Worm (Caenorhabditis elegans) whole organism, early embryonic: ENCODE measurements around the gene T15B7.8.

Experiments used
- B0310.2 ChIP-seq: sonication (generic microtip); optimal IDR thresholded peaks from 2 replicates; lab custom pipeline; 2016; ENCODE audit warnings: mild to moderate bottlenecking, missing genetic modification characterization, missing compliant biosample characterization
- F13C5.2 ChIP-seq: sonication (generic microtip); optimal IDR thresholded peaks from 2 replicates; lab custom pipeline; 2017; ENCODE audit warnings: mild to moderate bottlenecking, missing genetic modification characterization, inconsistent platforms, missing compliant biosample characterization
- aly-1 ChIP-seq: sonication (generic microtip); optimal IDR thresholded peaks from 2 replicates; lab custom pipeline; 2016; ENCODE audit warnings: missing genetic modification characterization, missing compliant biosample characterization
- ama-1 ChIP-seq: fragments of 150-350 bp; optimal IDR thresholded peaks from 2 replicates; lab custom pipeline; 2014
- ceh-13 ChIP-seq: fragments of 200-800 bp; sonication (Bioruptor generic); optimal IDR thresholded peaks from 2 replicates; lab custom pipeline; 2018; ENCODE audit warnings: mild to moderate bottlenecking, missing genetic modification characterization, missing compliant biosample characterization
- ceh-36 ChIP-seq: sonication (generic microtip); optimal IDR thresholded peaks from 2 replicates; lab custom pipeline; 2016; ENCODE audit warnings: missing genetic modification characterization, inconsistent platforms, missing compliant biosample characterization
- ets-7 ChIP-seq: sonication (generic microtip); optimal IDR thresholded peaks from 2 replicates; lab custom pipeline; 2016; ENCODE audit warnings: missing genotype, missing genetic modification characterization, missing compliant biosample characterization
- flt-1 ChIP-seq: fragments of 200-800 bp; sonication (Bioruptor generic); IDR thresholded peaks from 2 replicates; pipeline ENCODE4 v1.3.6; 2022; ENCODE audit warnings: missing genetic modification characterization, missing compliant biosample characterization
- hmbx-1 ChIP-seq: sonication (generic microtip); optimal IDR thresholded peaks from 2 replicates; lab custom pipeline; 2016; ENCODE audit warnings: mild to moderate bottlenecking, missing genetic modification characterization, missing compliant biosample characterization
- hmg-4 ChIP-seq: fragments of 200-800 bp; sonication (Bioruptor generic); optimal IDR thresholded peaks from 2 replicates; lab custom pipeline; 2018; ENCODE audit warnings: mild to moderate bottlenecking, missing genetic modification characterization, missing compliant biosample characterization
- hnd-1 ChIP-seq: sonication (generic microtip); optimal IDR thresholded peaks from 2 replicates; lab custom pipeline; 2016; ENCODE audit warnings: missing genetic modification characterization, missing compliant biosample characterization
- pes-1 ChIP-seq: fragments of 200-800 bp; sonication (Bioruptor generic); IDR thresholded peaks from 2 replicates; pipeline ENCODE4 v1.3.6; 2022; ENCODE audit warnings: missing genetic modification reagents, missing genetic modification characterization, missing compliant biosample characterization
- scrt-1 ChIP-seq: fragments of 200-800 bp; sonication (Bioruptor generic); IDR thresholded peaks from 2 replicates; pipeline ENCODE4 v1.3.6; 2022; ENCODE audit warnings: missing genetic modification characterization, missing compliant biosample characterization
- sea-1 ChIP-seq: fragments of 200-800 bp; sonication (Bioruptor generic); conservative IDR thresholded peaks from 2 replicates; pipeline ENCODE4 v1.3.6; 2022; ENCODE audit warnings: missing genetic modification characterization, missing compliant biosample characterization
- tbx-11 ChIP-seq: fragments of 200-800 bp; sonication (Bioruptor generic); IDR thresholded peaks from 2 replicates; pipeline ENCODE4 v1.3.6; 2022; ENCODE audit warnings: missing genetic modification characterization, missing compliant biosample characterization
- tbx-37 ChIP-seq: fragments of 200-800 bp; sonication (Bioruptor generic); conservative IDR thresholded peaks from 2 replicates; pipeline ENCODE4 v1.3.6; 2022; ENCODE audit warnings: missing genetic modification reagents, missing genetic modification characterization, missing compliant biosample characterization
- tra-4 ChIP-seq: sonication (generic microtip); optimal IDR thresholded peaks from 2 replicates; lab custom pipeline; 2017; ENCODE audit warnings: missing genetic modification characterization, missing compliant biosample characterization

Gene T15B7.8

DNA sequence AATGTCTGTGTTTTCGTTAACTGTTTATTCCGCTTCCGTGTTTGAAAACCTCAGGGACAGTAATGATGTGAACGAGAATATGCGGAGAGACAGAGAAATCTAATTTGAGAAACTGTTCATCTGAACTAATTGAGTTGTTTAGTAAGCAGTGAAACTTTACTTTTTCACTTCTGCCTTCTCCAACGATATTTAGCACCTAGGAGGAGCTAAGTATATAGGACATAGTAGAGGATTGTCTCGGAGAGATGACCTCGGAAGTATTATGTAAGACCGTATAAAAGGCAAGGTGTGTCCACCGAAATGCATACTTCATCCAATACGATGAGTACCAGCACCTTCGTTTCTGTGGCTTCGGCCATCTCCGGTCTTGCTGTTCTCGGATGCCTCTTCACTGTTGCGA is 7.8 kb downstream of the T15B7.8 start, which contains the start of gene col-141:
TSS of gene col-141 (plus strand) at position 301 of the 400 bp plus-strand sequence.
- no peak for TF ChIP-seq sea-1 (GFP tag; lab: Robert Waterston, UW)
- no peak for TF ChIP-seq hnd-1 (tag; lab: Kevin White, UChicago)
- no peak for TF ChIP-seq hmg-4 (GFP tag; lab: Kevin White, UChicago)

DNA sequence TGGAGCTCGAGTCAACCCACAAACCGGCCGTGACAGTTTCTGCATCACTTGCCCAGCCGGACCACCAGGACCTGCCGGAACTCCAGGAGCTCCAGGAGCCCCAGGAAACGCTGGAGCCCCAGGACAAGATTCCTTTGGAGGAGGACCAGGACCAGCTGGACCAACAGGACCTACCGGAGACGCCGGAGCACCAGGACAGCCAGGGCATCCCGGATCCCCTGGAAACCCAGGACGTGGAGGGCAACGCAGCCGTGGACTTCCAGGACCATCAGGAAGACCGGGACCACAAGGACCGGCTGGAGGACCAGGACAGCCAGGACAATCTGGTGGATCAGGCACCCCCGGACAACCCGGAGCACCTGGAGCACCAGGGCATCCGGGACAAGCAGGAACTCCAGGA is 8.5 kb downstream of the T15B7.8 start:
- TF ChIP-seq hmbx-1 (tag; lab: Kevin White, UChicago), result no peak
- no peak for TF ChIP-seq ceh-13
- TF ChIP-seq ets-7 (tag; lab: Kevin White, UChicago), result no peak
- no peak for TF ChIP-seq ceh-36 (tag; lab: Kevin White, UChicago)
- no peak for TF ChIP-seq aly-1 (tag; lab: Kevin White, UChicago)
- TF ChIP-seq sea-1 (GFP tag; lab: Robert Waterston, UW), result no peak
- no peak for TF ChIP-seq tra-4 (tag; lab: Kevin White, UChicago)
- TF ChIP-seq hnd-1 (tag; lab: Kevin White, UChicago), result no peak
- TF ChIP-seq pes-1 (GFP tag; lab: Robert Waterston, UW), result no peak
- no peak for TF ChIP-seq tbx-11 (GFP tag; lab: Robert Waterston, UW)
- TF ChIP-seq F13C5.2 (tag; lab: Kevin White, UChicago), result no peak
- no peak for TF ChIP-seq scrt-1 (GFP tag; lab: Robert Waterston, UW)
- TF ChIP-seq B0310.2 (tag; lab: Kevin White, UChicago), result no peak

ce11 chrV:6830755-6831227 is 9.2 kb downstream of the T15B7.8 start, which contains the start of gene col-142:
col-142 (plus strand) TSS chrV:6831177.
- TF ChIP-seq pes-1 (GFP tag; lab: Robert Waterston, UW), result no peak
- no peak for TF ChIP-seq hnd-1 (tag; lab: Kevin White, UChicago)
- TF ChIP-seq tbx-11 (GFP tag; lab: Robert Waterston, UW), result no peak
- TF ChIP-seq B0310.2 (tag; lab: Kevin White, UChicago), result no peak
- no peak for TF ChIP-seq tra-4 (tag; lab: Kevin White, UChicago)
- TF ChIP-seq ama-1 (lab: Kevin White, UChicago), result no peak
- TF ChIP-seq flt-1 (GFP tag; lab: Robert Waterston, UW), result no peak
- no peak for TF ChIP-seq ceh-13
- no peak for TF ChIP-seq ets-7 (tag; lab: Kevin White, UChicago)

DNA sequence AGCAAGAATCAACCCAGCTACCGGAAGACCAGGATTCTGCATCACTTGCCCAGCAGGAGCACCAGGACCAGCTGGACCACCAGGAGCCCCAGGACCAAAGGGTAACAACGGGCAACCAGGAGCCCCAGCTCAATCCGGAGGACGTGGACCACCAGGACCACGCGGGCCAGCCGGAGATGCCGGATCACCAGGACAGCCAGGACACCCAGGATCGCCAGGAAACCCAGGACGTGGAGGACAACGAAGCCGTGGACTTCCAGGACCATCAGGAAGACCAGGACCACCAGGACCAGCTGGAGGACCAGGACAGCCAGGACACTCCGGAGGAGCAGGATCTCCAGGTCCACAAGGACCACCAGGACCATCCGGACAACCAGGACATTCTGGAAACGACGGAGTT is 9.9 kb downstream of the T15B7.8 start:
- no peak for TF ChIP-seq ama-1 (lab: Kevin White, UChicago)
- 0 out of 2 replicates have a peak, but pooled peaks have one; percentile 7 for TF ChIP-seq sea-1 (GFP tag; lab: Robert Waterston, UW)
- no peak for TF ChIP-seq scrt-1 (GFP tag; lab: Robert Waterston, UW)

DNA sequence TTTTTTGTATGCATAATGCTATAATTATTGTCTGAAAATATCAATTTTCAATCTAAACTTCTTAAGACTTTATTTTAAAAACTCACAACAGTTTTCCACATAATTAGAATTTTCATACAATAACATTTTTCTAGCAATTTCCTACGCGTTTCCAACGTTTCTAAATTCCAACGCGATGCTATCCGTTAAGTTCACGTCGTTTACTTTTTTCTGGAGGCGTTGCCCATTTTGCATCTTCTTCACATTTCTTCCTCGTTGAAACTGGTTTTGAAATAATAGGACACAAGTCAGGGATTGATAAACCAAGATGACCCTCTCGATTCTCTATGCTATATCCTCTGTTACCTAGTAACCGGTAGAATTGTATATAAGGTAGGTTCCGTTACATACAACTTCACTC is 13.6 kb downstream of the T15B7.8 start, which contains the start of the genes T15B7.14 and col-143:
TSS of gene T15B7.14 (minus strand) at position 101 of the 400 bp plus-strand sequence.
TSS of gene col-143 (plus strand) at position 394 of the 400 bp plus-strand sequence.
- TF ChIP-seq ama-1 (lab: Kevin White, UChicago) (no peak), B0310.2 (tag; lab: Kevin White, UChicago) (no peak), sea-1 (GFP tag; lab: Robert Waterston, UW) (no peak), hmbx-1 (tag; lab: Kevin White, UChicago) (no peak), aly-1 (tag; lab: Kevin White, UChicago) (no peak), ceh-36 (tag; lab: Kevin White, UChicago) (no peak), hnd-1 (tag; lab: Kevin White, UChicago) (no peak), flt-1 (GFP tag; lab: Robert Waterston, UW) (no peak), ceh-13 (no peak), hmg-4 (GFP tag; lab: Kevin White, UChicago) (no peak)

DNA sequence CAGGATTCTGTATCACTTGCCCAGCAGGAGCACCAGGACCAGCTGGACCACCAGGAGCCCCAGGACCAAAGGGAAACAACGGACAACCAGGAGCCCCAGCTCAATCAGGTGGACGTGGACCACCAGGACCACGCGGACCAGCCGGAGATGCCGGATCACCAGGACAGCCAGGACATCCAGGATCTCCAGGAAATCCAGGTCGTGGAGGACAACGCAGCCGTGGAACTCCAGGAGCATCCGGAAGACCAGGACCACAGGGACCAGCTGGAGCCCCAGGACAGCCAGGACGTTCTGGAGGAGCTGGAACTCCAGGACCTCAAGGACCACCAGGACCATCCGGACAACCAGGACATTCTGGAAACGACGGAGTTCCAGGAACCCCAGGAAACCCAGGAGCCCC is 14.4 kb downstream of the T15B7.8 start:
- TF ChIP-seq hnd-1 (tag; lab: Kevin White, UChicago), result no peak
- no peak for TF ChIP-seq tbx-37 (GFP tag; lab: Robert Waterston, UW)
- TF ChIP-seq pes-1 (GFP tag; lab: Robert Waterston, UW), result no peak
- TF ChIP-seq aly-1 (tag; lab: Kevin White, UChicago), result no peak
- no peak for TF ChIP-seq scrt-1 (GFP tag; lab: Robert Waterston, UW)
- TF ChIP-seq hmbx-1 (tag; lab: Kevin White, UChicago), result no peak
- no peak for TF ChIP-seq sea-1 (GFP tag; lab: Robert Waterston, UW)

DNA sequence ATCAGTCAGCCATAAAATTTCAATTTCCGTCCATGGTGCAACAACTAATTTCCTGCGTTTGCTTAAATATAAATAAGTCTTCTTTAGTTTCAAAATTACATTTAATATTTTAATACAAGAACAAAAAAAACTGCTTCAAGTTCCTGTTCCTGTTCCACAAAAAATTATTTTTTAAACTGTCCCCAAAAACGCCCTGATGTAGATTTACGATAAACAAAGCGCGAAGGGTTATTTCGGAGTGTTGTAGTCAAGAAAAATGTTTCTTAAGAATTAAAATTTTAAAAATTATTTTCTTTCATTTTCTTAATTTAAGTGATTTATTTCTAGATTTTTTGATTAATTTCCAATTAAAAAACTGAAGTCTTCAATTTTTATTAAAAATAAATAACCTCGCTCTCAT is 17.0 kb downstream of the T15B7.8 start, which contains the start of gene T15B7.15:
TSS of gene T15B7.15 (minus strand) at position 67 of the 400 bp plus-strand sequence.
- TF ChIP-seq hnd-1 (tag; lab: Kevin White, UChicago), result no peak
- no peak for TF ChIP-seq ceh-36 (tag; lab: Kevin White, UChicago)
- no peak for TF ChIP-seq ceh-13
- TF ChIP-seq F13C5.2 (tag; lab: Kevin White, UChicago), result no peak
- no peak for TF ChIP-seq B0310.2 (tag; lab: Kevin White, UChicago)
- no peak for TF ChIP-seq tra-4 (tag; lab: Kevin White, UChicago)
- TF ChIP-seq tbx-11 (GFP tag; lab: Robert Waterston, UW), result no peak
- no peak for TF ChIP-seq ets-7 (tag; lab: Kevin White, UChicago)
- TF ChIP-seq tbx-37 (GFP tag; lab: Robert Waterston, UW), result no peak
- TF ChIP-seq hmg-4 (GFP tag; lab: Kevin White, UChicago), result no peak
- no peak for TF ChIP-seq pes-1 (GFP tag; lab: Robert Waterston, UW)

DNA sequence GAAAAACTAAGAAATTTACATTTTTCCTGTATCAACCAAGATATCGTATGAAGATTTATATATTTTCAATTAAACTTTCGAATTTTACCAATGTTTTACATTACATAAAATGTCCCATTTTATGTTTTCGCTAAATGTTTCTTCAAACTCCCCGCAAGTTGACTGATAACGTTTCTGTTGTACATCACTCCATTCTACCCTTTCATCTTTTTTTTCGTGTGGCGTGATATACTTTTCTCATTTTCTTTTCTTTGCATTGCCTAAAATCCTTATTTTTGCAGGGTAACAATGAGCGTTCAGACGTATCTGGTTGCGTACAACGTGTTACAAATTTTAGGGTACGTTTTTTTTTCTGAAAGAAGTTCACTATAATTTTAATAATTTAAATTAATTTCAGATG is 17.4 kb downstream of the T15B7.8 start, which contains the start of gene hpo-8:
TSS of gene hpo-8 (plus strand) at position 282 of the 400 bp plus-strand sequence.
- no peak for TF ChIP-seq ets-7 (tag; lab: Kevin White, UChicago)
- TF ChIP-seq B0310.2 (tag; lab: Kevin White, UChicago), result no peak
- TF ChIP-seq tbx-11 (GFP tag; lab: Robert Waterston, UW), result no peak
- no peak for TF ChIP-seq ama-1 (lab: Kevin White, UChicago)
